Worm (Caenorhabditis elegans): ENCODE measurements around the gene T26H5.4.

Gene T26H5.4

ce11 chrV:15459088-15459487, 10.6 kb upstream of the T26H5.4 start, which contains the start of gene str-71:
str-71 (minus strand) TSS chrV:15459188.
- TF ChIP-seq ets-4 (tag; optimal IDR thresholded peaks at IDR 0.05) (no peak), hlh-8 (tag; optimal IDR thresholded peaks at IDR 0.05) (no peak), gmeb-2 (tag; optimal IDR thresholded peaks at IDR 0.05) (no peak), Y22D7AL.16 (tag; optimal IDR thresholded peaks at IDR 0.05) (no peak), ceh-2 (tag; optimal IDR thresholded peaks at IDR 0.05) (no peak), dve-1 (tag; optimal IDR thresholded peaks at IDR 0.05) (no peak), ref-2 (tag; optimal IDR thresholded peaks at IDR 0.05) (no peak), syd-9 (tag; optimal IDR thresholded peaks at IDR 0.05) (no peak), ttx-3 (tag; optimal IDR thresholded peaks at IDR 0.05) (no peak), pax-1 (tag; optimal IDR thresholded peaks at IDR 0.05) (no peak), unc-86 (tag; optimal IDR thresholded peaks at IDR 0.05) (no peak)

ce11 chrV:15454322-15454721, 5.8 kb upstream of the T26H5.4 start:
- TF ChIP-seq fkh-10 (GFP tag; optimal IDR thresholded peaks at IDR 0.05), result no peak
- TF ChIP-seq ceh-9 (tag; optimal IDR thresholded peaks at IDR 0.05), result no peak
- TF ChIP-seq pros-1 (tag; optimal IDR thresholded peaks at IDR 0.05), result no peak
- TF ChIP-seq ahr-1 (tag; optimal IDR thresholded peaks at IDR 0.05), result no peak
- TF ChIP-seq pag-3 (tag; optimal IDR thresholded peaks at IDR 0.05; ENCODE audit: borderline replicate concordance), result no peak

- TF ChIP-seq rnt-1 (tag; optimal IDR thresholded peaks at IDR 0.05), result no peak
- TF ChIP-seq npax-4 (tag; optimal IDR thresholded peaks at IDR 0.05), result no peak
- no peak for TF ChIP-seq C38D4.7 (GFP tag; optimal IDR thresholded peaks at IDR 0.05)
- no peak for TF ChIP-seq ceh-30 (tag; optimal IDR thresholded peaks at IDR 0.05)
- no peak for TF ChIP-seq Y22D7AL.16 (tag; optimal IDR thresholded peaks at IDR 0.05)
- TF ChIP-seq hlh-13 (GFP tag; optimal IDR thresholded peaks at IDR 0.05), result no peak
- no peak for TF ChIP-seq T23F11.4 (GFP tag; optimal IDR thresholded peaks at IDR 0.05)
- no peak for TF ChIP-seq pax-1 (tag; optimal IDR thresholded peaks at IDR 0.05)
- no peak for TF ChIP-seq lin-11 (tag; optimal IDR thresholded peaks at IDR 0.05)
- TF ChIP-seq sdc-2 (tag; optimal IDR thresholded peaks at IDR 0.05), result no peak
- TF ChIP-seq ceh-34 (tag; optimal IDR thresholded peaks at IDR 0.05), result no peak
- TF ChIP-seq che-1 (tag; optimal IDR thresholded peaks at IDR 0.05), result no peak
- no peak for TF ChIP-seq pqm-1 (tag; optimal IDR thresholded peaks at IDR 0.05)
Observed at ce11 chrV:15451421-15451820, 2.9 kb upstream of the T26H5.4 start, which contains the start of gene srw-33. srw-33 (minus strand) TSS chrV:15451521.

ce11 chrV:15448865-15449264, 364 bp upstream of the T26H5.4 start, which contains the start of gene T26H5.14:
T26H5.14 (plus strand) TSS chrV:15449165.
- no peak for TF ChIP-seq zip-5 (tag; optimal IDR thresholded peaks at IDR 0.05)
- no peak for TF ChIP-seq F13H6.1 (tag; optimal IDR thresholded peaks at IDR 0.05)
- no peak for TF ChIP-seq eyg-1 (tag; optimal IDR thresholded peaks at IDR 0.05)
- TF ChIP-seq unc-86 (tag; optimal IDR thresholded peaks at IDR 0.05), result no peak
- TF ChIP-seq hlh-13 (GFP tag; optimal IDR thresholded peaks at IDR 0.05), result no peak
- TF ChIP-seq gmeb-2 (tag; optimal IDR thresholded peaks at IDR 0.05), result no peak
- no peak for TF ChIP-seq dve-1 (tag; optimal IDR thresholded peaks at IDR 0.05)
- TF ChIP-seq lim-6 (tag; optimal IDR thresholded peaks at IDR 0.05), result no peak
- no peak for TF ChIP-seq ceh-45 (GFP tag; IDR thresholded peaks at IDR 0.05)
- no peak for TF ChIP-seq fkh-10 (GFP tag; optimal IDR thresholded peaks at IDR 0.05)
- TF ChIP-seq C38D4.7 (GFP tag; optimal IDR thresholded peaks at IDR 0.05), result no peak
- no peak for TF ChIP-seq pha-2 (tag; optimal IDR thresholded peaks at IDR 0.05)
- TF ChIP-seq dmd-4 (tag; optimal IDR thresholded peaks at IDR 0.05; ENCODE audit: borderline replicate concordance), result no peak
- TF ChIP-seq fax-1 (tag; optimal IDR thresholded peaks at IDR 0.05), result no peak
- no peak for TF ChIP-seq ceh-22 (tag; optimal IDR thresholded peaks at IDR 0.05)

- no peak for TF ChIP-seq pag-3 (tag; optimal IDR thresholded peaks at IDR 0.05; ENCODE audit: borderline replicate concordance)
- no peak for TF ChIP-seq ceh-19 (GFP tag; optimal IDR thresholded peaks at IDR 0.05)
- no peak for TF ChIP-seq ceh-22 (tag; optimal IDR thresholded peaks at IDR 0.05)
- no peak for TF ChIP-seq hlh-6 (tag; optimal IDR thresholded peaks at IDR 0.05)
- TF ChIP-seq ref-2 (tag; optimal IDR thresholded peaks at IDR 0.05), result no peak
- no peak for TF ChIP-seq sdc-2 (tag; optimal IDR thresholded peaks at IDR 0.05)
- no peak for TF ChIP-seq nhr-11 (tag; optimal IDR thresholded peaks at IDR 0.05)
- TF ChIP-seq ceh-9 (tag; optimal IDR thresholded peaks at IDR 0.05), result no peak
Observed at ce11 chrV:15445437-15445836, 3.1 kb downstream of the T26H5.4 start, which contains the start of gene srh-239. srh-239 (plus strand) TSS chrV:15445737.

All from whole organism, late embryonic.